Fruit fly (Drosophila melanogaster) whole organism, embryonic: Measurements from ENCODE around the gene ci.

Experiments used
- ATbp ChIP-seq: fragments of 200-800 bp; sonication (Bioruptor generic); optimal IDR thresholded peaks from 2 replicates; lab custom pipeline; 2017; ENCODE audit warnings: missing biosample characterization, mild to moderate bottlenecking, missing genetic modification characterization, missing genetic modification reagents
- CG11504 ChIP-seq: fragments of 200-800 bp; sonication (Bioruptor generic); optimal IDR thresholded peaks from 3 replicates; lab custom pipeline; 2019; ENCODE audit warnings: missing biosample characterization, mild to moderate bottlenecking, missing genetic modification characterization, moderate library complexity
- CG1233 ChIP-seq: fragments of 200-800 bp; sonication (Bioruptor generic); optimal IDR thresholded peaks from 4 replicates; lab custom pipeline; 2018; ENCODE audit warnings: missing biosample characterization, mild to moderate bottlenecking, missing genetic modification characterization
- CG12391 ChIP-seq: fragments of 200-800 bp; sonication (Bioruptor generic); optimal IDR thresholded peaks from 3 replicates; lab custom pipeline; 2018; ENCODE audit warnings: missing biosample characterization, mild to moderate bottlenecking, missing genetic modification characterization, moderate library complexity
- CG12659 ChIP-seq: fragments of 200-800 bp; sonication (Bioruptor generic); optimal IDR thresholded peaks from 3 replicates; lab custom pipeline; 2017; ENCODE audit warnings: mild to moderate bottlenecking, missing biosample characterization, missing genetic modification reagents, missing genetic modification characterization
- CG14710 ChIP-seq: fragments of 200-800 bp; sonication (Bioruptor generic); optimal IDR thresholded peaks from 3 replicates; lab custom pipeline; 2019; ENCODE audit warnings: missing biosample characterization, mild to moderate bottlenecking, missing genetic modification characterization, moderate library complexity
- CG15011 ChIP-seq: fragments of 200-800 bp; sonication (Bioruptor generic); optimal IDR thresholded peaks from 3 replicates; lab custom pipeline; 2018; ENCODE audit warnings: missing biosample characterization, mild to moderate bottlenecking, missing genetic modification characterization
- CG15696 ChIP-seq: fragments of 200-800 bp; sonication (Bioruptor generic); optimal IDR thresholded peaks from 2 replicates; lab custom pipeline; 2019; ENCODE audit warnings: missing biosample characterization, mild to moderate bottlenecking, missing genetic modification characterization, moderate library complexity
- CG1603 ChIP-seq: fragments of 200-800 bp; sonication (Bioruptor generic); optimal IDR thresholded peaks from 2 replicates; lab custom pipeline; 2019; ENCODE audit warnings: missing biosample characterization, mild to moderate bottlenecking, missing genetic modification characterization, moderate library complexity
- CG16779 ChIP-seq: fragments of 200-800 bp; sonication (Bioruptor generic); IDR thresholded peaks from 2 replicates; pipeline ENCODE4 v1.3.6; 2022; ENCODE audit warnings: missing biosample characterization, missing genetic modification characterization
- CG30020 ChIP-seq: fragments of 200-800 bp; optimal IDR thresholded peaks from 2 replicates; lab custom pipeline; 2019; ENCODE audit warnings: missing biosample characterization, mild to moderate bottlenecking, missing genetic modification characterization, moderate library complexity
- CG30403 ChIP-seq: fragments of 200-800 bp; sonication (Bioruptor generic); optimal IDR thresholded peaks from 3 replicates; lab custom pipeline; 2016; ENCODE audit warnings: missing biosample characterization, missing genetic modification characterization
- CG33213 ChIP-seq: fragments of 200-800 bp; sonication (Bioruptor generic); optimal IDR thresholded peaks from 3 replicates; lab custom pipeline; 2016; ENCODE audit warnings: missing biosample characterization, missing genetic modification characterization
- CG33557 ChIP-seq: fragments of 200-800 bp; sonication (Bioruptor generic); optimal IDR thresholded peaks from 2 replicates; lab custom pipeline; 2019; ENCODE audit warnings: missing biosample characterization, mild to moderate bottlenecking, missing genetic modification characterization, moderate library complexity
- CG4328 ChIP-seq: fragments of 200-800 bp; sonication (Bioruptor generic); optimal IDR thresholded peaks from 3 replicates; lab custom pipeline; 2017; ENCODE audit warnings: missing biosample characterization, missing genetic modification reagents, missing genetic modification characterization
- CG5180 ChIP-seq: fragments of 200-800 bp; sonication (Bioruptor generic); optimal IDR thresholded peaks from 3 replicates; lab custom pipeline; 2017; ENCODE audit warnings: missing biosample characterization, missing genetic modification characterization, mild to moderate bottlenecking, moderate library complexity, missing genetic modification reagents
- CG8290 ChIP-seq, 3 experiments: fragments of 200-800 bp; sonication (Bioruptor generic); optimal IDR thresholded peaks; 2 replicates each; lab custom pipeline; 2016 to 2019; ENCODE audit warnings: missing biosample characterization in 3 of 3, missing genetic modification characterization in 3 of 3, mild to moderate bottlenecking in 2 of 3, moderate library complexity in 1 of 3
- CG8924 ChIP-seq: fragments of 200-800 bp; optimal IDR thresholded peaks from 3 replicates; lab custom pipeline; 2019; ENCODE audit warnings: missing biosample characterization, mild to moderate bottlenecking, missing genetic modification characterization, moderate library complexity
- Deaf1 ChIP-seq: fragments of 200-800 bp; optimal IDR thresholded peaks from 3 replicates; lab custom pipeline; 2019; ENCODE audit warnings: missing biosample characterization, mild to moderate bottlenecking, missing genetic modification characterization, moderate library complexity
- Fer1 ChIP-seq: fragments of 200-800 bp; sonication (Bioruptor generic); optimal IDR thresholded peaks from 2 replicates; lab custom pipeline; 2017; ENCODE audit warnings: missing biosample characterization, mild to moderate bottlenecking, missing genetic modification characterization
- Hr51 ChIP-seq, 2 experiments: fragments of 200-800 bp; sonication (Bioruptor generic); optimal IDR thresholded peaks; 2 replicates in 1 of 2; 3 replicates in 1 of 2; lab custom pipeline; 2016 to 2018; ENCODE audit warnings: missing biosample characterization in 2 of 2, missing genetic modification characterization in 2 of 2, mild to moderate bottlenecking in 1 of 2, moderate library complexity in 1 of 2
- Lim3 ChIP-seq: fragments of 200-800 bp; sonication (Bioruptor generic); IDR thresholded peaks from 2 replicates; pipeline ENCODE4 v1.3.6; 2022; ENCODE audit warnings: missing biosample characterization, missing genetic modification characterization
- Med ChIP-seq: fragments of 200-800 bp; sonication (Bioruptor generic); peaks from one replicate; lab custom pipeline; 2016; ENCODE audit warnings: missing biosample characterization, missing genetic modification characterization, mild to moderate bottlenecking, inconsistent platforms, moderate library complexity
- Oaz ChIP-seq: fragments of 200-800 bp; sonication (Bioruptor generic); IDR thresholded peaks from 2 replicates; pipeline ENCODE4 v1.3.6; 2022; ENCODE audit warnings: missing biosample characterization, missing genetic modification characterization
- abd-A ChIP-seq: fragments of 200-800 bp; sonication (Bioruptor generic); optimal IDR thresholded peaks from 3 replicates; lab custom pipeline; 2019; ENCODE audit warnings: missing biosample characterization, mild to moderate bottlenecking, missing genetic modification characterization, moderate library complexity
- btn ChIP-seq: fragments of 200-800 bp; sonication (Bioruptor generic); optimal IDR thresholded peaks from 2 replicates; lab custom pipeline; 2016; ENCODE audit warnings: missing biosample characterization, missing genetic modification characterization
- chinmo ChIP-seq: fragments of 200-800 bp; sonication (Bioruptor generic); IDR thresholded peaks from 4 replicates; pipeline ENCODE4 v1.3.6; 2022; ENCODE audit warnings: missing biosample characterization, missing genetic modification characterization; ENCODE audit not compliant: partially characterized antibody
- crc ChIP-seq: fragments of 200-800 bp; sonication (Bioruptor generic); optimal IDR thresholded peaks from 2 replicates; lab custom pipeline; 2016; ENCODE audit warnings: missing biosample characterization, missing genetic modification characterization
- eve ChIP-seq, 2 experiments: fragments of >200 bp; optimal IDR thresholded peaks; 2 replicates each; lab custom pipeline; 2017; ENCODE audit warnings: missing biosample characterization in 2 of 2, missing genetic modification characterization in 2 of 2
- ewg ChIP-seq: fragments of 200-800 bp; sonication (Bioruptor generic); optimal IDR thresholded peaks from 3 replicates; lab custom pipeline; 2017; ENCODE audit warnings: mild to moderate bottlenecking, missing biosample characterization, missing genetic modification reagents, missing genetic modification characterization
- gem ChIP-seq: fragments of 200-800 bp; sonication (Bioruptor generic); optimal IDR thresholded peaks from 2 replicates; lab custom pipeline; 2019; ENCODE audit warnings: missing biosample characterization, mild to moderate bottlenecking, missing genetic modification characterization, moderate library complexity
- gsb ChIP-seq: fragments of 200-800 bp; sonication (Bioruptor generic); IDR thresholded peaks from 2 replicates; pipeline ENCODE4 v1.3.6; 2022; ENCODE audit warnings: missing biosample characterization, missing genetic modification characterization
- kni ChIP-seq: fragments of 200-800 bp; sonication (Bioruptor generic); optimal IDR thresholded peaks from 3 replicates; lab custom pipeline; 2017; ENCODE audit warnings: mild to moderate bottlenecking, missing biosample characterization, missing genetic modification reagents, missing genetic modification characterization
- lola ChIP-seq, 3 experiments: fragments of >200 bp in 2 of 3; fragments of 200-800 bp in 1 of 3; sonication (Bioruptor generic) in 1 of 3; optimal IDR thresholded peaks; 2 replicates each; lab custom pipeline; 2017 to 2019; ENCODE audit warnings: missing biosample characterization in 3 of 3, missing genetic modification characterization in 3 of 3, mild to moderate bottlenecking in 1 of 3, moderate library complexity in 1 of 3
- mirr ChIP-seq: fragments of 200-800 bp; sonication (Bioruptor generic); optimal IDR thresholded peaks from 3 replicates; lab custom pipeline; 2018; ENCODE audit warnings: missing biosample characterization, mild to moderate bottlenecking, missing genetic modification characterization
- nom ChIP-seq: fragments of 200-800 bp; sonication (Bioruptor generic); optimal IDR thresholded peaks from 2 replicates; lab custom pipeline; 2017; ENCODE audit warnings: missing biosample characterization, missing genetic modification characterization, mild to moderate bottlenecking, moderate library complexity, missing genetic modification reagents
- pfk ChIP-seq: fragments of 200-800 bp; sonication (Bioruptor generic); optimal IDR thresholded peaks from 2 replicates; lab custom pipeline; 2018; ENCODE audit warnings: missing biosample characterization, mild to moderate bottlenecking, missing genetic modification characterization, moderate library complexity
- pros ChIP-seq: fragments of 200-800 bp; sonication (Bioruptor generic); optimal IDR thresholded peaks from 3 replicates; lab custom pipeline; 2019; ENCODE audit warnings: missing biosample characterization, mild to moderate bottlenecking, missing genetic modification characterization, moderate library complexity
- psq ChIP-seq: fragments of 200-800 bp; sonication (Bioruptor generic); optimal IDR thresholded peaks from 2 replicates; lab custom pipeline; 2017; ENCODE audit warnings: missing biosample characterization, missing genetic modification characterization
- sd ChIP-seq: fragments of 200-800 bp; sonication (Bioruptor generic); optimal IDR thresholded peaks from 3 replicates; lab custom pipeline; 2018; ENCODE audit warnings: missing biosample characterization, mild to moderate bottlenecking, missing genetic modification characterization, moderate library complexity
- slp2 ChIP-seq: fragments of 200-800 bp; sonication (Bioruptor generic); optimal IDR thresholded peaks from 2 replicates; lab custom pipeline; 2016; ENCODE audit warnings: missing biosample characterization, missing genetic modification characterization
- sqz ChIP-seq: fragments of 200-800 bp; sonication (Bioruptor generic); optimal IDR thresholded peaks from 3 replicates; lab custom pipeline; 2018; ENCODE audit warnings: missing biosample characterization, mild to moderate bottlenecking, missing genetic modification characterization
- tap ChIP-seq: fragments of 200-800 bp; optimal IDR thresholded peaks from 3 replicates; lab custom pipeline; 2019; ENCODE audit warnings: missing biosample characterization, mild to moderate bottlenecking, missing genetic modification characterization, moderate library complexity
- tll ChIP-seq, 2 experiments: fragments of 200-800 bp in 1 of 2; fragments of >200 bp in 1 of 2; sonication (Bioruptor generic) in 1 of 2; optimal IDR thresholded peaks; 2 replicates each; lab custom pipeline; 2017 to 2019; ENCODE audit warnings: missing biosample characterization in 2 of 2, missing genetic modification characterization in 2 of 2, mild to moderate bottlenecking in 1 of 2, moderate library complexity in 1 of 2
- wdn ChIP-seq: fragments of 200-800 bp; sonication (Bioruptor generic); IDR thresholded peaks from 2 replicates; pipeline ENCODE4 v1.3.6; 2022; ENCODE audit warnings: missing biosample characterization, missing genetic modification characterization
- z ChIP-seq: fragments of 200-800 bp; sonication (Bioruptor generic); IDR thresholded peaks from 3 replicates; pipeline ENCODE4 v1.3.6; 2022; ENCODE audit warnings: missing biosample characterization, missing genetic modification characterization

ci gene

dm6 chr4:60001-60997, 3.5 kb upstream of the ci start (continued):
- TF ChIP-seq ATbp (GFP tag; lab: Kevin White, UChicago) (no peak), gem (tag; lab: Kevin White, UChicago) (peak; percentile 41), CG16779 (GFP tag; lab: Robert Waterston, UW) (no peak), chinmo (peak; percentile 87), tll (GFP tag; optimal IDR thresholded peaks at IDR 0.05; lab: Kevin White, UChicago) (peak in 1 of 2 experiments; percentile 10), CG30020 (tag; lab: Kevin White, UChicago) (peak; percentile 86), sd (tag; lab: Kevin White, UChicago) (peak; percentile 0), slp2 (GFP tag; lab: Kevin White, UChicago) (no peak), CG12659 (GFP tag; lab: Kevin White, UChicago) (no peak), kni (GFP tag; lab: Kevin White, UChicago) (peak; percentile 68), CG5180 (GFP tag; lab: Kevin White, UChicago) (no peak), CG1603 (tag; lab: Kevin White, UChicago) (peak; percentile 1), CG14710 (peak; percentile 23), mirr (GFP tag; lab: Kevin White, UChicago) (peak; percentile 42), nom (peak; percentile 100), CG33213 (no peak), CG8290 (GFP tag; optimal IDR thresholded peaks at IDR 0.05; lab: Kevin White, UChicago) (no peak), CG8290 (tag; optimal IDR thresholded peaks at IDR 0.05; lab: Kevin White, UChicago) (peak in 1 of 2 experiments; percentile 5), btn (GFP tag; lab: Kevin White, UChicago) (no peak), Hr51 (GFP tag; optimal IDR thresholded peaks at IDR 0.05; lab: Kevin White, UChicago) (peak in 1 of 2 experiments; percentile 6), wdn (GFP tag; lab: Robert Waterston, UW) (no peak), CG15011 (GFP tag; lab: Kevin White, UChicago) (no peak), CG1233 (GFP tag; lab: Kevin White, UChicago) (peak; percentile 13), Oaz (GFP tag; lab: Robert Waterston, UW) (no peak), CG33557 (GFP tag; lab: Kevin White, UChicago) (peak; percentile 48), sqz (GFP tag; lab: Kevin White, UChicago) (peak; percentile 53), CG4328 (peak; percentile 7), gsb (no peak), Med (GFP tag; lab: Kevin White, UChicago) (peak; percentile 49), crc (GFP tag; lab: Kevin White, UChicago) (no peak), CG8924 (peak; percentile 29), tap (peak; percentile 16), Lim3 (GFP tag; lab: Robert Waterston, UW) (no peak), CG12391 (tag; lab: Kevin White, UChicago) (peak; percentile 24), eve (GFP tag; optimal IDR thresholded peaks at IDR 0.05; lab: Kevin White, UChicago) (peak in 1 of 2 experiments; percentile 75), psq (no peak), Fer1 (GFP tag; lab: Kevin White, UChicago) (no peak), CG30403 (GFP tag; lab: Kevin White, UChicago) (peak; percentile 16), abd-A (peak; percentile 90), CG15696 (tag; lab: Kevin White, UChicago) (peak; percentile 48), lola (GFP tag; optimal IDR thresholded peaks at IDR 0.05; lab: Kevin White, UChicago) (peak in 1 of 3 experiments; percentile 39), pfk (GFP tag; lab: Kevin White, UChicago) (peak; percentile 52), CG11504 (tag; lab: Kevin White, UChicago) (peak; percentile 12), z (no peak), Deaf1 (tag; lab: Kevin White, UChicago) (peak; percentile 39), ewg (GFP tag; lab: Kevin White, UChicago) (no peak), pros (GFP tag; lab: Kevin White, UChicago) (peak; percentile 99)
